Worm (Caenorhabditis elegans) whole organism, L2 larva: Measurements from ENCODE around the gene C25H3.10.

Experiments used
- elt-1 ChIP-seq: fragments of 150-350 bp; optimal IDR thresholded peaks from 2 replicates; lab custom pipeline; 2014; ENCODE audit warnings: missing biosample characterization, missing genetic modification characterization
- lin-11 ChIP-seq: fragments of 150-350 bp; sonication (generic microtip); optimal IDR thresholded peaks from 2 replicates; lab custom pipeline; 2014; ENCODE audit warnings: missing biosample characterization, missing genetic modification characterization, inconsistent platforms, mixed read lengths
- nhr-11 ChIP-seq: fragments of 150-350 bp; optimal IDR thresholded peaks from 2 replicates; lab custom pipeline; 2014; ENCODE audit warnings: missing biosample characterization, missing genetic modification characterization
- nhr-25 ChIP-seq: fragments of 150-350 bp; sonication (generic microtip); optimal IDR thresholded peaks from 3 replicates; lab custom pipeline; 2014; ENCODE audit warnings: missing biosample characterization, missing genetic modification characterization
- snpc-4 ChIP-seq: fragments of 150-350 bp; optimal IDR thresholded peaks from 2 replicates; lab custom pipeline; 2014; ENCODE audit warnings: missing biosample characterization, missing genetic modification characterization

DNA sequence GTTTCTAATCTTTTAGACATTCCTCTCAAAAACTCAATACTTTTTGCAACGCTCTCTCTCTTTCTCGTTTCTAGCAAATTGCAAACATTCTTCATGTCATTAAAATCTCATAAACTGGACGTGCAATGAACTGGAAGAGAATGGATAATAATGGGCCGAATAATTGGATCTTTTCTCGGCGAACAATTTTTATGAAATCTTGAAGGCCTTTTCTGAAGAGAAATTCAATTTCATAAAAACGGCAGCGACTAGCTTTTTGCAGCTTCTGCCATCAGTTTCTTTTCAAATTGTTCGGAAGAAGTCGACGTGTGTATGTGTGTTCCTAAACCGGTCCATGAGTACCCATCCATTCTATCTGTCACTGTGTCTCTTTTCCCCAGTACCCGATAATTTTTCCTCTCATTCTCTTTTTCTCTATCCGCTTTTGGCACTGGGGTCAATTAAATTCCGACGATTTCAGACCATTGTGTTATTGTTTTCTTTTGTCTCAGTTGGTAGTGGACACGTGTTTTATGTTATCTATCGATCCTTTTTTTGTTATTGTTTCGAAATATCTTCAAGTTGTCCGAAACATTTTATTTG, 3.9 kb upstream of the C25H3.10 start:
- TF ChIP-seq elt-1 (no peak), snpc-4 (no peak), nhr-11 (tag; lab: Kevin White, UChicago) (no peak), lin-11 (tag; lab: Kevin White, UChicago) (no peak), nhr-25 (tag; lab: Kevin White, UChicago) (peak; percentile 39)
